Worm (Caenorhabditis elegans) whole organism, young adult: ENCODE results near the gene srx-119.

Experiments
- B0019.2 ChIP-seq: fragments of 200-800 bp; sonication (Bioruptor generic); conservative IDR thresholded peaks from 2 replicates; pipeline ENCODE4 v1.3.6; 2022; ENCODE audit warnings: missing genetic modification reagents, missing genetic modification characterization, missing compliant biosample characterization
- B0261.1 ChIP-seq: sonication (generic microtip); optimal IDR thresholded peaks from 2 replicates; lab custom pipeline; 2016; ENCODE audit warnings: mild to moderate bottlenecking, missing genetic modification characterization, moderate library complexity, missing compliant biosample characterization
- B0336.3 ChIP-seq: fragments of 200-800 bp; sonication (Bioruptor generic); IDR thresholded peaks from 2 replicates; pipeline ENCODE4 v1.3.6; 2022; ENCODE audit warnings: missing genetic modification characterization, missing compliant biosample characterization
- C06A6.2 ChIP-seq: fragments of 200-800 bp; sonication (Bioruptor generic); conservative IDR thresholded peaks from 2 replicates; pipeline ENCODE4 v1.3.6; 2022; ENCODE audit warnings: missing genetic modification characterization, missing compliant biosample characterization
- C17E4.6 ChIP-seq: fragments of 200-800 bp; sonication (Bioruptor generic); IDR thresholded peaks from 2 replicates; pipeline ENCODE4 v1.3.6; 2022; ENCODE audit warnings: missing genetic modification reagents, missing genetic modification characterization, missing compliant biosample characterization
- D2030.7 ChIP-seq: fragments of 200-800 bp; sonication (Bioruptor generic); IDR thresholded peaks from 2 replicates; pipeline ENCODE4 v1.3.6; 2022; ENCODE audit warnings: missing genetic modification reagents, missing genetic modification characterization, missing compliant biosample characterization
- F37B4.10 ChIP-seq: fragments of 200-800 bp; sonication (Bioruptor generic); IDR thresholded peaks from 2 replicates; pipeline ENCODE4 v1.3.6; 2022; ENCODE audit warnings: missing genetic modification characterization, missing compliant biosample characterization
- F52B5.7 ChIP-seq: sonication (generic microtip); optimal IDR thresholded peaks from 2 replicates; lab custom pipeline; 2016; ENCODE audit warnings: mild to moderate bottlenecking, missing genetic modification characterization, missing compliant biosample characterization
- F57C9.4 ChIP-seq: sonication (generic microtip); optimal IDR thresholded peaks from 2 replicates; lab custom pipeline; 2017; ENCODE audit warnings: mild to moderate bottlenecking, missing genetic modification characterization, missing compliant biosample characterization
- K12H6.12 ChIP-seq: fragments of 200-800 bp; sonication (Bioruptor generic); optimal IDR thresholded peaks from 2 replicates; lab custom pipeline; 2018; ENCODE audit warnings: mild to moderate bottlenecking, missing genetic modification characterization, missing compliant biosample characterization
- T07F8.4 ChIP-seq: sonication (generic microtip); optimal IDR thresholded peaks from 2 replicates; lab custom pipeline; 2016; ENCODE audit warnings: mild to moderate bottlenecking, missing genetic modification characterization, moderate library complexity, missing compliant biosample characterization
- Y53F4B.3 ChIP-seq: fragments of 200-800 bp; sonication (Bioruptor generic); IDR thresholded peaks from 2 replicates; pipeline ENCODE4 v1.3.6; 2022; ENCODE audit warnings: missing genetic modification reagents, missing genetic modification characterization, missing compliant biosample characterization
- Y67H2A.10 ChIP-seq: fragments of 200-800 bp; sonication (Bioruptor generic); conservative IDR thresholded peaks from 2 replicates; pipeline ENCODE4 v1.3.6; 2022; ENCODE audit warnings: missing genetic modification reagents, missing genetic modification characterization, missing compliant biosample characterization
- Y79H2A.3 ChIP-seq: fragments of 200-800 bp; sonication (Bioruptor generic); conservative IDR thresholded peaks from 2 replicates; pipeline ENCODE4 v1.3.6; 2022; ENCODE audit warnings: missing genetic modification reagents, missing genetic modification characterization, missing compliant biosample characterization
- ZK185.1 ChIP-seq: sonication (generic microtip); optimal IDR thresholded peaks from 2 replicates; lab custom pipeline; 2016; ENCODE audit warnings: mild to moderate bottlenecking, missing genetic modification characterization, missing compliant biosample characterization; ENCODE audit not compliant: poor library complexity, severe bottlenecking
- ama-1 ChIP-seq, 3 experiments: fragments of 150-350 bp in 1 of 3; sonication (generic microtip) in 2 of 3; optimal IDR thresholded peaks; 2 replicates each; lab custom pipeline; 2014 to 2018; ENCODE audit warnings: missing biosample characterization in 2 of 3, missing genetic modification characterization in 2 of 3, missing genetic modification reagents in 2 of 3
- aptf-3 ChIP-seq: fragments of 200-800 bp; sonication (Bioruptor generic); IDR thresholded peaks from 2 replicates; pipeline ENCODE4 v1.3.6; 2022; ENCODE audit warnings: missing genetic modification characterization, missing compliant biosample characterization
- athp-1 ChIP-seq: sonication (generic microtip); optimal IDR thresholded peaks from 2 replicates; lab custom pipeline; 2017; ENCODE audit warnings: mild to moderate bottlenecking, missing genetic modification characterization, missing compliant biosample characterization
- attf-6 ChIP-seq: fragments of 200-800 bp; sonication (Bioruptor generic); IDR thresholded peaks from 2 replicates; pipeline ENCODE4 v1.3.6; 2022; ENCODE audit warnings: missing genetic modification reagents, missing genetic modification characterization, missing compliant biosample characterization
- bed-2 ChIP-seq: fragments of 200-800 bp; sonication (Bioruptor generic); IDR thresholded peaks from 2 replicates; pipeline ENCODE4 v1.3.6; 2022; ENCODE audit warnings: missing genetic modification reagents, missing genetic modification characterization, missing compliant biosample characterization
- ceh-100 ChIP-seq: fragments of 200-800 bp; sonication (Bioruptor generic); IDR thresholded peaks from 2 replicates; pipeline ENCODE4 v1.3.6; 2022; ENCODE audit warnings: missing genetic modification reagents, missing genetic modification characterization, missing compliant biosample characterization
- ceh-40 ChIP-seq: fragments of 200-800 bp; sonication (Bioruptor generic); IDR thresholded peaks from 2 replicates; pipeline ENCODE4 v1.3.6; 2022; ENCODE audit warnings: missing genetic modification characterization, missing compliant biosample characterization
- ceh-58 ChIP-seq: fragments of 200-800 bp; sonication (Bioruptor generic); IDR thresholded peaks from 2 replicates; pipeline ENCODE4 v1.3.6; 2022; ENCODE audit warnings: missing genetic modification characterization, missing compliant biosample characterization
- ceh-91 ChIP-seq: fragments of 200-800 bp; sonication (Bioruptor generic); IDR thresholded peaks from 2 replicates; pipeline ENCODE4 v1.3.6; 2022; ENCODE audit warnings: missing genetic modification reagents, missing genetic modification characterization, missing compliant biosample characterization
- dox-1 ChIP-seq: fragments of 200-800 bp; sonication (Bioruptor generic); IDR thresholded peaks from 2 replicates; pipeline ENCODE4 v1.3.6; 2022; ENCODE audit warnings: missing genetic modification reagents, missing genetic modification characterization, missing compliant biosample characterization
- egl-44 ChIP-seq: fragments of 200-800 bp; sonication (Bioruptor generic); IDR thresholded peaks from 2 replicates; pipeline ENCODE4 v1.3.6; 2022; ENCODE audit warnings: missing genetic modification reagents, missing genetic modification characterization, missing compliant biosample characterization
- egrh-3 ChIP-seq: fragments of 200-800 bp; sonication (Bioruptor generic); IDR thresholded peaks from 2 replicates; pipeline ENCODE4 v1.3.6; 2022; ENCODE audit warnings: missing genetic modification reagents, missing genetic modification characterization, missing compliant biosample characterization
- ekl-4 ChIP-seq: fragments of 200-800 bp; sonication (Bioruptor generic); IDR thresholded peaks from 2 replicates; pipeline ENCODE4 v1.3.6; 2022; ENCODE audit warnings: missing genetic modification reagents, missing genetic modification characterization, missing compliant biosample characterization
- him-1 ChIP-seq: sonication (generic microtip); optimal IDR thresholded peaks from 2 replicates; lab custom pipeline; 2016; ENCODE audit warnings: missing genotype, missing genetic modification reagents, missing genetic modification characterization, missing compliant biosample characterization
- hlh-12 ChIP-seq: sonication (generic microtip); optimal IDR thresholded peaks from 2 replicates; lab custom pipeline; 2016; ENCODE audit warnings: missing genetic modification characterization, missing compliant biosample characterization
- hmg-20 ChIP-seq: fragments of 200-800 bp; sonication (Bioruptor generic); IDR thresholded peaks from 2 replicates; pipeline ENCODE4 v1.3.6; 2022; ENCODE audit warnings: missing genetic modification reagents, missing genetic modification characterization, missing compliant biosample characterization
- hsf-1 ChIP-seq: fragments of 200-800 bp; sonication (Bioruptor generic); IDR thresholded peaks from 2 replicates; pipeline ENCODE4 v1.3.6; 2022; ENCODE audit warnings: missing genetic modification reagents, missing genetic modification characterization, missing compliant biosample characterization
- lin-35 ChIP-seq, 3 experiments: fragments of 150-350 bp in 2 of 3; sonication (generic microtip) in 1 of 3; optimal IDR thresholded peaks; 2 replicates each; lab custom pipeline; 2014 to 2018; ENCODE audit warnings: missing biosample characterization in 3 of 3, missing genetic modification characterization in 3 of 3, missing genetic modification reagents in 3 of 3
- lin-40 ChIP-seq: sonication (generic microtip); optimal IDR thresholded peaks from 2 replicates; lab custom pipeline; 2016; ENCODE audit warnings: missing genetic modification characterization, mild to moderate bottlenecking, missing compliant biosample characterization, missing genotype, missing genetic modification reagents
- lir-1 ChIP-seq: fragments of 200-800 bp; sonication (Bioruptor generic); conservative IDR thresholded peaks from 2 replicates; pipeline ENCODE4 v1.3.6; 2022; ENCODE audit warnings: missing genetic modification reagents, missing genetic modification characterization, missing compliant biosample characterization
- madf-6 ChIP-seq: fragments of 200-800 bp; sonication (Bioruptor generic); IDR thresholded peaks from 2 replicates; pipeline ENCODE4 v1.3.6; 2022; ENCODE audit warnings: missing genetic modification reagents, missing genetic modification characterization, missing compliant biosample characterization
- nfya-2 ChIP-seq: fragments of 200-800 bp; sonication (Bioruptor generic); IDR thresholded peaks from 2 replicates; pipeline ENCODE4 v1.3.6; 2022; ENCODE audit warnings: missing genetic modification reagents, missing genetic modification characterization, missing compliant biosample characterization
- nfyb-1 ChIP-seq: fragments of 200-800 bp; sonication (Bioruptor generic); IDR thresholded peaks from 2 replicates; pipeline ENCODE4 v1.3.6; 2022; ENCODE audit warnings: missing genetic modification reagents, missing genetic modification characterization, missing compliant biosample characterization
- pbrm-1 ChIP-seq: fragments of 200-800 bp; sonication (Bioruptor generic); IDR thresholded peaks from 2 replicates; pipeline ENCODE4 v1.3.6; 2022; ENCODE audit warnings: missing genetic modification reagents, missing genetic modification characterization, missing compliant biosample characterization
- rcor-1 ChIP-seq: fragments of 200-800 bp; sonication (Bioruptor generic); IDR thresholded peaks from 2 replicates; pipeline ENCODE4 v1.3.6; 2022; ENCODE audit warnings: missing genetic modification reagents, missing genetic modification characterization, missing compliant biosample characterization
- sdz-38 ChIP-seq: sonication (generic microtip); optimal IDR thresholded peaks from 2 replicates; lab custom pipeline; 2016; ENCODE audit warnings: missing genotype, missing genetic modification characterization, missing compliant biosample characterization
- sea-2 ChIP-seq: fragments of 200-800 bp; sonication (Bioruptor generic); IDR thresholded peaks from 2 replicates; pipeline ENCODE4 v1.3.6; 2022; ENCODE audit warnings: missing genetic modification characterization, missing compliant biosample characterization
- somi-1 ChIP-seq: fragments of 200-800 bp; sonication (Bioruptor generic); optimal IDR thresholded peaks from 2 replicates; lab custom pipeline; 2018; ENCODE audit warnings: mild to moderate bottlenecking, missing genetic modification characterization, missing compliant biosample characterization
- xnd-1 ChIP-seq: sonication (generic microtip); optimal IDR thresholded peaks from 2 replicates; lab custom pipeline; 2016; ENCODE audit warnings: missing genotype, missing genetic modification reagents, missing genetic modification characterization, missing compliant biosample characterization
- zim-3 ChIP-seq: sonication (generic microtip); optimal IDR thresholded peaks from 2 replicates; lab custom pipeline; 2017; ENCODE audit warnings: mild to moderate bottlenecking, missing genetic modification characterization, moderate library complexity, missing compliant biosample characterization
- ztf-28 ChIP-seq: fragments of 200-800 bp; sonication (Bioruptor generic); IDR thresholded peaks from 2 replicates; pipeline ENCODE4 v1.3.6; 2022; ENCODE audit warnings: missing genetic modification reagents, missing genetic modification characterization, missing compliant biosample characterization

srx-119 gene

ce11 chrII:12494556-12495131, 33.4 kb upstream of the srx-119 start, which contains the start of gene col-85 (continued):
- TF ChIP-seq C06A6.2 (GFP tag; lab: Robert Waterston, UW) (0 out of 2 replicates have a peak, but pooled peaks have one; percentile 35), ZK185.1 (no peak), hsf-1 (peak; percentile 52; the same call in 1 of the 2 replicates), zim-3 (tag; lab: Kevin White, UChicago) (peak; percentile 79), B0019.2 (GFP tag; lab: Robert Waterston, UW) (peak; percentile 75), C17E4.6 (no peak), Y53F4B.3 (GFP tag; lab: Robert Waterston, UW) (no peak; the same call in 1 of the 2 replicates), egl-44 (GFP tag; lab: Robert Waterston, UW) (peak; percentile 89), Y67H2A.10 (GFP tag; lab: Robert Waterston, UW) (no peak), nfya-2 (0 out of 2 replicates have a peak, but pooled peaks have one; percentile 41), T07F8.4 (peak; percentile 85), K12H6.12 (tag; lab: Kevin White, UChicago) (peak; percentile 23), lir-1 (GFP tag; lab: Robert Waterston, UW) (peak; percentile 58), him-1 (tag; lab: Kevin White, UChicago) (peak; percentile 89), ztf-28 (GFP tag; lab: Robert Waterston, UW) (peak; percentile 81), ekl-4 (GFP tag; lab: Robert Waterston, UW) (peak; percentile 72), pbrm-1 (peak; percentile 92), B0261.1 (tag; lab: Kevin White, UChicago) (peak; percentile 99), sdz-38 (no peak), F37B4.10 (GFP tag; lab: Robert Waterston, UW) (0 out of 2 replicates have a peak, but pooled peaks have one; percentile 86), dox-1 (GFP tag; lab: Robert Waterston, UW) (peak; percentile 95), F57C9.4 (tag; lab: Kevin White, UChicago) (no peak), ceh-91 (GFP tag; lab: Robert Waterston, UW) (peak; percentile 43), Y79H2A.3 (no peak), sea-2 (GFP tag; lab: Robert Waterston, UW) (no peak), attf-6 (GFP tag; lab: Robert Waterston, UW) (peak; percentile 56; the same call in 1 of the 2 replicates), aptf-3 (no peak), B0336.3 (GFP tag; lab: Robert Waterston, UW) (peak; percentile 75), madf-6 (GFP tag; lab: Robert Waterston, UW) (peak; percentile 72), F52B5.7 (tag; lab: Kevin White, UChicago) (peak; percentile 63), bed-2 (no peak), ceh-58 (GFP tag; lab: Robert Waterston, UW) (peak; percentile 93), egrh-3 (GFP tag; lab: Robert Waterston, UW) (no peak)

- TF ChIP-seq ceh-100 (GFP tag; lab: Robert Waterston, UW), result no peak
- TF ChIP-seq athp-1, result no peak
- no peak for TF ChIP-seq hmg-20 (GFP tag; lab: Robert Waterston, UW)
- TF ChIP-seq ekl-4 (GFP tag; lab: Robert Waterston, UW), result no peak
- TF ChIP-seq nfyb-1 (GFP tag; lab: Robert Waterston, UW), result no peak
- no peak for TF ChIP-seq ceh-40 (GFP tag; lab: Robert Waterston, UW)
- TF ChIP-seq lin-40 (tag; lab: Kevin White, UChicago), result no peak
- no peak for TF ChIP-seq xnd-1 (tag; lab: Kevin White, UChicago)
- TF ChIP-seq somi-1 (GFP tag; lab: Kevin White, UChicago), result no peak
- no peak for TF ChIP-seq D2030.7
- no peak for TF ChIP-seq lin-35 (GFP tag; optimal IDR thresholded peaks at IDR 0.05; lab: Kevin White, UChicago)
- no peak for TF ChIP-seq rcor-1 (GFP tag; lab: Robert Waterston, UW)
- TF ChIP-seq ama-1 (optimal IDR thresholded peaks at IDR 0.05; lab: Kevin White, UChicago), result no peak
- TF ChIP-seq ama-1 (GFP tag; optimal IDR thresholded peaks at IDR 0.05; lab: Kevin White, UChicago), result no peak
- TF ChIP-seq hlh-12 (tag; lab: Kevin White, UChicago), result no peak
Measured at ce11 chrII:12496981-12497380, 31.1 kb upstream of the srx-119 start, which contains the start of gene T21B4.3. Gene T21B4.3, minus strand, starts transcription at chrII:12497081.
